Worm (Caenorhabditis elegans) whole organism, L1 larva: ENCODE data around the gene ZK1073.2.
A peak's percentile ranks its signal among the peaks of the same experiment; 100 is the strongest.

Source experiments
- C04F5.9 ChIP-seq: sonication (generic microtip); optimal IDR thresholded peaks from 2 replicates; lab custom pipeline; 2016; ENCODE audit warnings: missing genetic modification characterization, missing compliant biosample characterization
- C16A3.4 ChIP-seq: fragments of 150-350 bp; optimal IDR thresholded peaks from 2 replicates; lab custom pipeline; 2014; ENCODE audit warnings: missing biosample characterization, missing genetic modification characterization
- C34B4.2 ChIP-seq: sonication (generic microtip); optimal IDR thresholded peaks from 2 replicates; lab custom pipeline; 2017; ENCODE audit warnings: mild to moderate bottlenecking, missing genetic modification characterization, missing compliant biosample characterization
- F16B12.6 ChIP-seq: fragments of 150-350 bp; optimal IDR thresholded peaks from 2 replicates; lab custom pipeline; 2014; ENCODE audit warnings: missing biosample characterization, missing genetic modification characterization
- alr-1 ChIP-seq: fragments of 200-800 bp; sonication (Bioruptor generic); optimal IDR thresholded peaks from 2 replicates; lab custom pipeline; 2018; ENCODE audit warnings: borderline replicate concordance, mild to moderate bottlenecking, missing genetic modification characterization, missing compliant biosample characterization
- ama-1 ChIP-seq: fragments of 150-350 bp; optimal IDR thresholded peaks from 2 replicates; lab custom pipeline; 2014
- blmp-1 ChIP-seq: fragments of 150-350 bp; optimal IDR thresholded peaks from 2 replicates; lab custom pipeline; 2014; ENCODE audit warnings: missing biosample characterization, missing genetic modification characterization
- ceh-63 ChIP-seq: fragments of 200-800 bp; sonication (Bioruptor generic); optimal IDR thresholded peaks from 2 replicates; lab custom pipeline; 2018; ENCODE audit warnings: mild to moderate bottlenecking, missing genetic modification characterization, missing compliant biosample characterization
- ceh-8 ChIP-seq: fragments of 200-800 bp; sonication (Bioruptor generic); optimal IDR thresholded peaks from 2 replicates; lab custom pipeline; 2018; ENCODE audit warnings: mild to moderate bottlenecking, missing genetic modification characterization, moderate library complexity, missing compliant biosample characterization
- ceh-88 ChIP-seq: fragments of 200-800 bp; sonication (Bioruptor generic); IDR thresholded peaks from 2 replicates; pipeline ENCODE4 v1.3.6; 2022; ENCODE audit warnings: missing genetic modification characterization, missing compliant biosample characterization
- ceh-90 ChIP-seq: sonication (generic microtip); optimal IDR thresholded peaks from 2 replicates; lab custom pipeline; 2016; ENCODE audit warnings: missing genetic modification characterization, missing compliant biosample characterization
- ces-1 ChIP-seq: fragments of 150-350 bp; optimal IDR thresholded peaks from 2 replicates; lab custom pipeline; 2014; ENCODE audit warnings: missing biosample characterization, missing genetic modification reagents, missing genetic modification characterization
- efl-1 ChIP-seq, 4 experiments: fragments of 150-350 bp; optimal IDR thresholded peaks in 3 of 4; peaks in 1 of 4; 1 replicate in 1 of 4; 2 replicates in 3 of 4; lab custom pipeline; 2014; ENCODE audit warnings: missing biosample characterization in 2 of 4, missing genetic modification characterization in 2 of 4, missing genetic modification reagents in 2 of 4
- efl-3 ChIP-seq: fragments of 200-800 bp; sonication (Bioruptor generic); optimal IDR thresholded peaks from 2 replicates; lab custom pipeline; 2018; ENCODE audit warnings: mild to moderate bottlenecking, missing genetic modification characterization, missing compliant biosample characterization
- egl-27 ChIP-seq, 2 experiments: fragments of 150-350 bp in 1 of 2; sonication (generic microtip); optimal IDR thresholded peaks; 3 replicates each; lab custom pipeline; 2017 to 2018; ENCODE audit warnings: missing biosample characterization in 2 of 2, missing genetic modification characterization in 2 of 2, missing genetic modification reagents in 2 of 2
- elt-2 ChIP-seq: sonication (generic microtip); optimal IDR thresholded peaks from 2 replicates; lab custom pipeline; 2016; ENCODE audit warnings: missing genetic modification characterization, mild to moderate bottlenecking, inconsistent platforms, missing compliant biosample characterization, missing genetic modification reagents
- elt-3 ChIP-seq, 6 experiments: fragments of 150-350 bp in 1 of 6; sonication (generic microtip); optimal IDR thresholded peaks; 2 replicates each; lab custom pipeline; 2017 to 2018; ENCODE audit warnings: missing biosample characterization in 6 of 6, missing genetic modification characterization in 6 of 6, inconsistent platforms in 1 of 6
- ets-5 ChIP-seq: fragments of 200-800 bp; sonication (Bioruptor generic); IDR thresholded peaks from 2 replicates; pipeline ENCODE4 v1.3.6; 2022; ENCODE audit warnings: missing genetic modification characterization, missing compliant biosample characterization
- fkh-4 ChIP-seq: sonication (generic microtip); optimal IDR thresholded peaks from 2 replicates; lab custom pipeline; 2016; ENCODE audit warnings: missing compliant biosample characterization, missing genetic modification characterization, borderline replicate concordance
- fkh-8 ChIP-seq: sonication (generic microtip); optimal IDR thresholded peaks from 2 replicates; lab custom pipeline; 2016; ENCODE audit warnings: mild to moderate bottlenecking, missing genetic modification characterization, missing compliant biosample characterization
- fos-1 ChIP-seq: fragments of 150-350 bp; optimal IDR thresholded peaks from 2 replicates; lab custom pipeline; 2014; ENCODE audit warnings: missing biosample characterization, missing genetic modification characterization
- grh-1 ChIP-seq: fragments of 200-800 bp; sonication (Bioruptor generic); IDR thresholded peaks from 2 replicates; pipeline ENCODE4 v1.3.6; 2022; ENCODE audit warnings: missing genetic modification reagents, missing genetic modification characterization, missing compliant biosample characterization
- isw-1 ChIP-seq: fragments of 200-800 bp; sonication (Bioruptor generic); IDR thresholded peaks from 2 replicates; pipeline ENCODE4 v1.3.6; 2022; ENCODE audit warnings: missing genetic modification characterization, missing compliant biosample characterization
- lin-13 ChIP-seq: fragments of 150-350 bp; optimal IDR thresholded peaks from 2 replicates; lab custom pipeline; 2014; ENCODE audit warnings: missing biosample characterization, missing genetic modification reagents, missing genetic modification characterization
- lin-14 ChIP-seq: fragments of 200-800 bp; sonication (Bioruptor generic); optimal IDR thresholded peaks from 2 replicates; lab custom pipeline; 2018; ENCODE audit warnings: mild to moderate bottlenecking, missing genetic modification characterization, moderate library complexity, missing compliant biosample characterization
- lin-15B ChIP-seq: fragments of 150-350 bp; sonication (generic microtip); optimal IDR thresholded peaks from 3 replicates; lab custom pipeline; 2014; ENCODE audit warnings: missing biosample characterization, missing genetic modification characterization
- lin-35 ChIP-seq, 2 experiments: fragments of 150-350 bp; optimal IDR thresholded peaks; 2 replicates each; lab custom pipeline; 2014; ENCODE audit warnings: missing biosample characterization in 2 of 2, missing genetic modification characterization in 2 of 2, missing genetic modification reagents in 2 of 2
- lin-39 ChIP-seq: fragments of 150-350 bp; optimal IDR thresholded peaks from 2 replicates; lab custom pipeline; 2014; ENCODE audit warnings: missing biosample characterization, missing genetic modification reagents, missing genetic modification characterization
- lir-3 ChIP-seq: sonication (generic microtip); optimal IDR thresholded peaks from 2 replicates; lab custom pipeline; 2016; ENCODE audit warnings: mild to moderate bottlenecking, missing genetic modification characterization, moderate library complexity, missing compliant biosample characterization; ENCODE audit not compliant: poor library complexity
- lsy-2 ChIP-seq, 2 experiments: fragments of 150-350 bp; optimal IDR thresholded peaks; 2 replicates each; lab custom pipeline; 2014; ENCODE audit warnings: missing biosample characterization in 2 of 2, missing genetic modification characterization in 2 of 2
- mdl-1 ChIP-seq, 2 experiments: fragments of 150-350 bp; optimal IDR thresholded peaks; 2 replicates each; lab custom pipeline; 2014 to 2017; ENCODE audit warnings: missing biosample characterization in 2 of 2, missing genetic modification characterization in 2 of 2, inconsistent platforms in 1 of 2
- mep-1 ChIP-seq: fragments of 150-350 bp; optimal IDR thresholded peaks from 2 replicates; lab custom pipeline; 2014; ENCODE audit warnings: missing biosample characterization, missing genetic modification characterization
- nhr-11 ChIP-seq: fragments of 150-350 bp; optimal IDR thresholded peaks from 2 replicates; lab custom pipeline; 2014; ENCODE audit warnings: missing biosample characterization, missing genetic modification characterization
- nhr-12 ChIP-seq: sonication (generic microtip); optimal IDR thresholded peaks from 2 replicates; lab custom pipeline; 2017; ENCODE audit warnings: missing biosample characterization, missing genetic modification characterization
- nhr-19 ChIP-seq: fragments of 200-800 bp; sonication (Bioruptor generic); conservative IDR thresholded peaks from 2 replicates; pipeline ENCODE4 v1.3.6; 2022; ENCODE audit warnings: missing genetic modification characterization, missing compliant biosample characterization
- nhr-237 ChIP-seq: fragments of 150-350 bp; optimal IDR thresholded peaks from 2 replicates; lab custom pipeline; 2014; ENCODE audit warnings: missing biosample characterization, missing genetic modification characterization
- nhr-71 ChIP-seq: sonication (generic microtip); optimal IDR thresholded peaks from 2 replicates; lab custom pipeline; 2016; ENCODE audit warnings: mild to moderate bottlenecking, missing genetic modification characterization, moderate library complexity, missing compliant biosample characterization
- nhr-76 ChIP-seq: sonication (generic microtip); optimal IDR thresholded peaks from 2 replicates; lab custom pipeline; 2017; ENCODE audit warnings: missing biosample characterization, missing genetic modification characterization
- nhr-77 ChIP-seq: fragments of 150-350 bp; optimal IDR thresholded peaks from 2 replicates; lab custom pipeline; 2014; ENCODE audit warnings: missing biosample characterization, missing genetic modification characterization
- nhr-84 ChIP-seq: sonication (generic microtip); optimal IDR thresholded peaks from 2 replicates; lab custom pipeline; 2017; ENCODE audit warnings: missing biosample characterization, missing genetic modification characterization
- nhr-85 ChIP-seq: sonication (generic microtip); peaks from one replicate; lab custom pipeline; 2016; ENCODE audit warnings: missing genetic modification characterization, inconsistent platforms, missing compliant biosample characterization
- nhr-90 ChIP-seq: sonication (generic microtip); optimal IDR thresholded peaks from 2 replicates; lab custom pipeline; 2016; ENCODE audit warnings: mild to moderate bottlenecking, missing genetic modification characterization, missing compliant biosample characterization; ENCODE audit not compliant: poor library complexity
- rnt-1 ChIP-seq: sonication (generic microtip); optimal IDR thresholded peaks from 2 replicates; lab custom pipeline; 2016; ENCODE audit warnings: mild to moderate bottlenecking, missing genetic modification characterization, moderate library complexity, missing compliant biosample characterization
- skn-1 ChIP-seq: fragments of 150-350 bp; optimal IDR thresholded peaks from 2 replicates; lab custom pipeline; 2014; ENCODE audit warnings: missing biosample characterization, missing genetic modification characterization
- snpc-4 ChIP-seq: fragments of 150-350 bp; optimal IDR thresholded peaks from 2 replicates; lab custom pipeline; 2014; ENCODE audit warnings: missing biosample characterization, missing genetic modification characterization
- snu-23 ChIP-seq: sonication (generic microtip); optimal IDR thresholded peaks from 2 replicates; lab custom pipeline; 2016; ENCODE audit warnings: missing genetic modification characterization, missing compliant biosample characterization
- tbx-2 ChIP-seq: sonication (generic microtip); optimal IDR thresholded peaks from 2 replicates; lab custom pipeline; 2016; ENCODE audit warnings: missing genetic modification characterization, missing compliant biosample characterization
- tlp-1 ChIP-seq: fragments of 150-350 bp; optimal IDR thresholded peaks from 2 replicates; lab custom pipeline; 2014; ENCODE audit warnings: missing biosample characterization, missing genetic modification characterization
- unc-130 ChIP-seq: fragments of 150-350 bp; optimal IDR thresholded peaks from 2 replicates; lab custom pipeline; 2017; ENCODE audit warnings: missing biosample characterization, missing genetic modification characterization, inconsistent platforms
- unc-30 ChIP-seq: sonication (generic microtip); optimal IDR thresholded peaks from 2 replicates; lab custom pipeline; 2017; ENCODE audit warnings: missing biosample characterization, missing genetic modification characterization
- unc-62 ChIP-seq: fragments of 150-350 bp; optimal IDR thresholded peaks from 2 replicates; lab custom pipeline; 2014; ENCODE audit warnings: missing biosample characterization, missing genetic modification reagents, missing genetic modification characterization
- unc-98 ChIP-seq: fragments of 200-800 bp; sonication (Bioruptor generic); IDR thresholded peaks from 2 replicates; pipeline ENCODE4 v1.3.6; 2022; ENCODE audit warnings: missing genetic modification characterization, missing compliant biosample characterization
- ztf-4 ChIP-seq: fragments of 150-350 bp; optimal IDR thresholded peaks from 2 replicates; lab custom pipeline; 2014; ENCODE audit warnings: missing biosample characterization, missing genetic modification characterization

Gene ZK1073.2

DNA sequence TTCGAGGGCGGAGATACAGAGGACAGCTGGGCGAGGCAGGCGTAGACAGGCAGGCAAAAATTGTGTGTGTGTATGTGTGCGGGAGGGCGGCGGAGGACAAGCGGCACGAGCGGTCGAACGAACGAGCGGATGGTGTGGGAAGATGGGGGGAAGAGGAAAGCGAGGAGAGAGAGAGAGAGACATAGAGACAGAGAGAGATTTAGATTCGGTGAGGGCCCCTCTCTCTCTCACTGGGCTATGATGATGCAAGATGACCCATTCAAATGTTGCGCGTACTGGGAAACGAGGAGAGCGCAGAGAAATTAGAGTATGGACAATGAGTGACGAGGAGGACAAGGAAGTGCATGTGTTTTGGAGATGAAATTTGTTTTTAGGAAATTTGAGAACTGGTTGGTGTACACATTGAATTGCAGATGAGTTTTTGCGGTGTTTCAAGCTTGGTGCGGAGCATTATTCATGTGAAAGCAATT, 44.3 kb downstream of the ZK1073.2 start:
- TF ChIP-seq lin-15B (tag; lab: Kevin White, UChicago), result no peak
- TF ChIP-seq fkh-8 (tag; lab: Kevin White, UChicago), result peak; percentile 92
- no peak for TF ChIP-seq nhr-76
- TF ChIP-seq mdl-1 (tag; optimal IDR thresholded peaks at IDR 0.05; lab: Kevin White, UChicago), result peak in 1 of 2 experiments; percentile 41
- no peak for TF ChIP-seq elt-2 (tag; lab: Kevin White, UChicago)
- TF ChIP-seq nhr-84 (tag; lab: Kevin White, UChicago), result no peak
- TF ChIP-seq ces-1 (GFP tag; lab: Kevin White, UChicago), result peak; percentile 52
- no peak for TF ChIP-seq C04F5.9
- TF ChIP-seq unc-98 (GFP tag; lab: Robert Waterston, UW), result no peak
- TF ChIP-seq nhr-237 (tag; lab: Kevin White, UChicago), result no peak
- TF ChIP-seq tbx-2, result peak; percentile 84
- peak; percentile 36 for TF ChIP-seq nhr-11 (tag; lab: Kevin White, UChicago)
- TF ChIP-seq unc-62 (GFP tag; lab: Kevin White, UChicago), result no peak
- TF ChIP-seq rnt-1 (tag; lab: Kevin White, UChicago), result peak; percentile 65
- peak; percentile 63 to 75 for TF ChIP-seq lsy-2 (tag; optimal IDR thresholded peaks at IDR 0.05; lab: Kevin White, UChicago)
- TF ChIP-seq nhr-85 (tag; lab: Kevin White, UChicago), result peak; percentile 96
- TF ChIP-seq ceh-63 (GFP tag; lab: Kevin White, UChicago), result no peak
- TF ChIP-seq ceh-8 (GFP tag; lab: Kevin White, UChicago), result peak; percentile 13
- TF ChIP-seq C34B4.2 (tag; lab: Kevin White, UChicago), result no peak
- TF ChIP-seq nhr-90 (tag; lab: Kevin White, UChicago), result peak; percentile 58
- TF ChIP-seq nhr-19, result peak; percentile 62
- no peak for TF ChIP-seq ets-5
- TF ChIP-seq ztf-4 (tag; lab: Kevin White, UChicago), result peak; percentile 89
- no peak for TF ChIP-seq fkh-4
- peak; percentile 80 for TF ChIP-seq snpc-4 (tag; lab: Kevin White, UChicago)
- TF ChIP-seq C16A3.4 (tag; lab: Kevin White, UChicago), result peak; percentile 31
- TF ChIP-seq lin-13 (GFP tag; lab: Kevin White, UChicago), result peak; percentile 66
- peak; percentile 85 for TF ChIP-seq snu-23
- peak; percentile 58 for TF ChIP-seq grh-1
- no peak for TF ChIP-seq alr-1 (tag; lab: Kevin White, UChicago)
- TF ChIP-seq lin-14 (GFP tag; lab: Kevin White, UChicago), result peak; percentile 98
- TF ChIP-seq unc-130 (tag; lab: Kevin White, UChicago), result peak; percentile 15
- peak; percentile 84 for TF ChIP-seq skn-1 (tag; lab: Kevin White, UChicago)
- TF ChIP-seq F16B12.6 (tag; lab: Kevin White, UChicago), result no peak
- peak; percentile 71 for TF ChIP-seq fos-1 (tag; lab: Kevin White, UChicago)
- peak; percentile 49 for TF ChIP-seq isw-1 (GFP tag; lab: Robert Waterston, UW)
- TF ChIP-seq lir-3 (tag; lab: Kevin White, UChicago), result no peak
- TF ChIP-seq lin-39 (tag; lab: Kevin White, UChicago), result no peak
- TF ChIP-seq ceh-90, result no peak
- TF ChIP-seq ama-1 (lab: Kevin White, UChicago), result no peak
- TF ChIP-seq efl-3 (GFP tag; lab: Kevin White, UChicago), result no peak
- peak; percentile 90 for TF ChIP-seq nhr-71 (tag; lab: Kevin White, UChicago)
- TF ChIP-seq lin-35 (GFP tag; optimal IDR thresholded peaks at IDR 0.05; lab: Kevin White, UChicago), result peak; percentile 34 to 51
- peak; percentile 54 for TF ChIP-seq blmp-1
- no peak for TF ChIP-seq nhr-12 (tag; lab: Kevin White, UChicago)
- peak in 2 of 6 experiments; percentile 47 to 71 for TF ChIP-seq elt-3 (tag; optimal IDR thresholded peaks at IDR 0.05; lab: Kevin White, UChicago)
- peak; percentile 89 for TF ChIP-seq mep-1
- no peak for TF ChIP-seq ceh-88 (GFP tag; lab: Robert Waterston, UW)
- peak; percentile 19 for TF ChIP-seq nhr-77 (tag; lab: Kevin White, UChicago)
- peak; percentile 51 to 63 for TF ChIP-seq efl-1 (optimal IDR thresholded peaks at IDR 0.05; lab: Kevin White, UChicago)
- peak in 1 of 2 experiments; percentile 71 for TF ChIP-seq efl-1 (GFP tag; optimal IDR thresholded peaks at IDR 0.05 in 1 of 2; lab: Kevin White, UChicago)
- no peak for TF ChIP-seq tlp-1 (tag; lab: Kevin White, UChicago)
- TF ChIP-seq egl-27 (tag; optimal IDR thresholded peaks at IDR 0.05; lab: Kevin White, UChicago), result peak; percentile 51
- no peak for TF ChIP-seq unc-30
